Worm (Caenorhabditis elegans) whole organism, early embryonic: ENCODE results near the gene clec-238.

Source experiments
- B0310.2 ChIP-seq: sonication (generic microtip); optimal IDR thresholded peaks from 2 replicates; lab custom pipeline; 2016; ENCODE audit warnings: mild to moderate bottlenecking, missing genetic modification characterization, missing compliant biosample characterization
- F13C5.2 ChIP-seq: sonication (generic microtip); optimal IDR thresholded peaks from 2 replicates; lab custom pipeline; 2017; ENCODE audit warnings: mild to moderate bottlenecking, missing genetic modification characterization, inconsistent platforms, missing compliant biosample characterization
- aly-1 ChIP-seq: sonication (generic microtip); optimal IDR thresholded peaks from 2 replicates; lab custom pipeline; 2016; ENCODE audit warnings: missing genetic modification characterization, missing compliant biosample characterization
- ama-1 ChIP-seq: fragments of 150-350 bp; optimal IDR thresholded peaks from 2 replicates; lab custom pipeline; 2014
- ceh-13 ChIP-seq: fragments of 200-800 bp; sonication (Bioruptor generic); optimal IDR thresholded peaks from 2 replicates; lab custom pipeline; 2018; ENCODE audit warnings: mild to moderate bottlenecking, missing genetic modification characterization, missing compliant biosample characterization
- ceh-36 ChIP-seq: sonication (generic microtip); optimal IDR thresholded peaks from 2 replicates; lab custom pipeline; 2016; ENCODE audit warnings: missing genetic modification characterization, inconsistent platforms, missing compliant biosample characterization
- ets-7 ChIP-seq: sonication (generic microtip); optimal IDR thresholded peaks from 2 replicates; lab custom pipeline; 2016; ENCODE audit warnings: missing genotype, missing genetic modification characterization, missing compliant biosample characterization
- flt-1 ChIP-seq: fragments of 200-800 bp; sonication (Bioruptor generic); IDR thresholded peaks from 2 replicates; pipeline ENCODE4 v1.3.6; 2022; ENCODE audit warnings: missing genetic modification characterization, missing compliant biosample characterization
- hmbx-1 ChIP-seq: sonication (generic microtip); optimal IDR thresholded peaks from 2 replicates; lab custom pipeline; 2016; ENCODE audit warnings: mild to moderate bottlenecking, missing genetic modification characterization, missing compliant biosample characterization
- hmg-4 ChIP-seq: fragments of 200-800 bp; sonication (Bioruptor generic); optimal IDR thresholded peaks from 2 replicates; lab custom pipeline; 2018; ENCODE audit warnings: mild to moderate bottlenecking, missing genetic modification characterization, missing compliant biosample characterization
- hnd-1 ChIP-seq: sonication (generic microtip); optimal IDR thresholded peaks from 2 replicates; lab custom pipeline; 2016; ENCODE audit warnings: missing genetic modification characterization, missing compliant biosample characterization
- pes-1 ChIP-seq: fragments of 200-800 bp; sonication (Bioruptor generic); IDR thresholded peaks from 2 replicates; pipeline ENCODE4 v1.3.6; 2022; ENCODE audit warnings: missing genetic modification reagents, missing genetic modification characterization, missing compliant biosample characterization
- scrt-1 ChIP-seq: fragments of 200-800 bp; sonication (Bioruptor generic); IDR thresholded peaks from 2 replicates; pipeline ENCODE4 v1.3.6; 2022; ENCODE audit warnings: missing genetic modification characterization, missing compliant biosample characterization
- sea-1 ChIP-seq: fragments of 200-800 bp; sonication (Bioruptor generic); conservative IDR thresholded peaks from 2 replicates; pipeline ENCODE4 v1.3.6; 2022; ENCODE audit warnings: missing genetic modification characterization, missing compliant biosample characterization
- tbx-11 ChIP-seq: fragments of 200-800 bp; sonication (Bioruptor generic); IDR thresholded peaks from 2 replicates; pipeline ENCODE4 v1.3.6; 2022; ENCODE audit warnings: missing genetic modification characterization, missing compliant biosample characterization
- tbx-37 ChIP-seq: fragments of 200-800 bp; sonication (Bioruptor generic); conservative IDR thresholded peaks from 2 replicates; pipeline ENCODE4 v1.3.6; 2022; ENCODE audit warnings: missing genetic modification reagents, missing genetic modification characterization, missing compliant biosample characterization
- tra-4 ChIP-seq: sonication (generic microtip); optimal IDR thresholded peaks from 2 replicates; lab custom pipeline; 2017; ENCODE audit warnings: missing genetic modification characterization, missing compliant biosample characterization

Gene clec-238

ce11 chrV:16973338-16973737 lies 21.7 kb downstream of the clec-238 start:
- TF ChIP-seq ets-7 (no peak), hmbx-1 (tag; lab: Kevin White, UChicago) (no peak), flt-1 (GFP tag; lab: Robert Waterston, UW) (no peak), hnd-1 (tag; lab: Kevin White, UChicago) (no peak), tra-4 (no peak), tbx-11 (GFP tag; lab: Robert Waterston, UW) (no peak), ceh-13 (GFP tag; lab: Kevin White, UChicago) (no peak), F13C5.2 (no peak), ama-1 (lab: Kevin White, UChicago) (no peak), aly-1 (no peak), sea-1 (GFP tag; lab: Robert Waterston, UW) (no peak), scrt-1 (no peak), ceh-36 (tag; lab: Kevin White, UChicago) (no peak), pes-1 (no peak), B0310.2 (no peak)

ce11 chrV:16974919-16975318 lies 23.3 kb downstream of the clec-238 start, which contains the start of gene srx-54:
Gene srx-54, plus strand, starts transcription at chrV:16975219.
- TF ChIP-seq hnd-1 (tag; lab: Kevin White, UChicago), result no peak
- TF ChIP-seq pes-1, result no peak
- TF ChIP-seq B0310.2, result no peak
- TF ChIP-seq F13C5.2, result no peak

ce11 chrV:16980368-16980767 lies 28.8 kb downstream of the clec-238 start, which contains the start of gene srz-54:
Gene srz-54, plus strand, starts transcription at chrV:16980668.
- TF ChIP-seq ama-1 (lab: Kevin White, UChicago) (no peak), sea-1 (GFP tag; lab: Robert Waterston, UW) (no peak), scrt-1 (no peak), aly-1 (no peak), ceh-13 (GFP tag; lab: Kevin White, UChicago) (no peak), tbx-11 (GFP tag; lab: Robert Waterston, UW) (no peak), hmg-4 (GFP tag; lab: Kevin White, UChicago) (no peak), pes-1 (no peak), F13C5.2 (no peak), tra-4 (no peak), tbx-37 (no peak), ceh-36 (tag; lab: Kevin White, UChicago) (no peak), flt-1 (GFP tag; lab: Robert Waterston, UW) (no peak), hnd-1 (tag; lab: Kevin White, UChicago) (no peak), B0310.2 (no peak)

- no peak for TF ChIP-seq ceh-13 (GFP tag; lab: Kevin White, UChicago)
- no peak for TF ChIP-seq flt-1 (GFP tag; lab: Robert Waterston, UW)
- TF ChIP-seq tbx-11 (GFP tag; lab: Robert Waterston, UW), result no peak
- TF ChIP-seq hmbx-1 (tag; lab: Kevin White, UChicago), result no peak
- no peak for TF ChIP-seq tbx-37
These were observed 35.4 kb downstream of the clec-238 start, which contains the start of gene Y102A5C.40 for ce11 chrV:16987035-16987434. Gene Y102A5C.40, minus strand, starts transcription at chrV:16987135.

ce11 chrV:16987783-16988182 lies 36.2 kb downstream of the clec-238 start:
- no peak for TF ChIP-seq ama-1 (lab: Kevin White, UChicago)
- no peak for TF ChIP-seq B0310.2
- no peak for TF ChIP-seq hnd-1 (tag; lab: Kevin White, UChicago)
- no peak for TF ChIP-seq hmbx-1 (tag; lab: Kevin White, UChicago)
- no peak for TF ChIP-seq tra-4
- no peak for TF ChIP-seq flt-1 (GFP tag; lab: Robert Waterston, UW)

- no peak for TF ChIP-seq B0310.2
- no peak for TF ChIP-seq sea-1 (GFP tag; lab: Robert Waterston, UW)
- no peak for TF ChIP-seq hmbx-1 (tag; lab: Kevin White, UChicago)
- TF ChIP-seq ama-1 (lab: Kevin White, UChicago), result no peak
- TF ChIP-seq F13C5.2, result no peak
- TF ChIP-seq tra-4, result no peak
- TF ChIP-seq tbx-11 (GFP tag; lab: Robert Waterston, UW), result no peak
- no peak for TF ChIP-seq hmg-4 (GFP tag; lab: Kevin White, UChicago)
- no peak for TF ChIP-seq aly-1
- no peak for TF ChIP-seq ets-7
- TF ChIP-seq flt-1 (GFP tag; lab: Robert Waterston, UW), result no peak
- no peak for TF ChIP-seq tbx-37
- no peak for TF ChIP-seq ceh-36 (tag; lab: Kevin White, UChicago)
- no peak for TF ChIP-seq ceh-13 (GFP tag; lab: Kevin White, UChicago)
- TF ChIP-seq scrt-1, result no peak
- TF ChIP-seq pes-1, result no peak
- TF ChIP-seq hnd-1 (tag; lab: Kevin White, UChicago), result no peak
These were observed 37.0 kb downstream of the clec-238 start, which contains the start of gene Y102A5C.27 for ce11 chrV:16988614-16989013. Gene Y102A5C.27, minus strand, starts transcription at chrV:16988714.

- TF ChIP-seq tbx-11 (GFP tag; lab: Robert Waterston, UW) (no peak), flt-1 (GFP tag; lab: Robert Waterston, UW) (no peak), ama-1 (lab: Kevin White, UChicago) (no peak), ets-7 (no peak), F13C5.2 (no peak), ceh-36 (tag; lab: Kevin White, UChicago) (no peak), B0310.2 (no peak), tra-4 (no peak), sea-1 (GFP tag; lab: Robert Waterston, UW) (no peak), tbx-37 (no peak), ceh-13 (GFP tag; lab: Kevin White, UChicago) (no peak), scrt-1 (no peak), hmbx-1 (tag; lab: Kevin White, UChicago) (no peak), aly-1 (no peak), hnd-1 (tag; lab: Kevin White, UChicago) (no peak), hmg-4 (GFP tag; lab: Kevin White, UChicago) (no peak)
These were observed 40.1 kb downstream of the clec-238 start, which contains the start of gene srz-95 for ce11 chrV:16991734-16992133. Gene srz-95, plus strand, starts transcription at chrV:16992034.

ce11 chrV:16992383-16992782 lies 40.8 kb downstream of the clec-238 start:
- no peak for TF ChIP-seq tbx-37
- TF ChIP-seq B0310.2, result no peak
- no peak for TF ChIP-seq hmbx-1 (tag; lab: Kevin White, UChicago)
- no peak for TF ChIP-seq sea-1 (GFP tag; lab: Robert Waterston, UW)
- TF ChIP-seq F13C5.2, result no peak
- TF ChIP-seq tra-4, result no peak
- no peak for TF ChIP-seq ama-1 (lab: Kevin White, UChicago)
- TF ChIP-seq ceh-13 (GFP tag; lab: Kevin White, UChicago), result no peak
- TF ChIP-seq hnd-1 (tag; lab: Kevin White, UChicago), result no peak
- no peak for TF ChIP-seq hmg-4 (GFP tag; lab: Kevin White, UChicago)
- no peak for TF ChIP-seq tbx-11 (GFP tag; lab: Robert Waterston, UW)
- no peak for TF ChIP-seq scrt-1
